Worm (Caenorhabditis elegans) whole organism, L4 larva: ENCODE measurements around the gene far-6.
A peak's percentile ranks its signal among the peaks of the same experiment; 100 is the strongest.

ENCODE experiments used
- F49E8.2 ChIP-seq: sonication (generic microtip); optimal IDR thresholded peaks from 2 replicates; lab custom pipeline; 2016; ENCODE audit warnings: missing compliant biosample characterization, mild to moderate bottlenecking, missing genetic modification characterization, borderline replicate concordance
- R02D3.7 ChIP-seq: fragments of 150-350 bp; sonication (generic microtip); optimal IDR thresholded peaks from 3 replicates; lab custom pipeline; 2014; ENCODE audit warnings: missing biosample characterization, missing genetic modification characterization
- T20F7.1 ChIP-seq: fragments of 200-800 bp; sonication (Bioruptor generic); optimal IDR thresholded peaks from 2 replicates; lab custom pipeline; 2018; ENCODE audit warnings: mild to moderate bottlenecking, missing genetic modification characterization, missing compliant biosample characterization
- Y105C5A.15 ChIP-seq: fragments of 200-800 bp; sonication (Bioruptor generic); IDR thresholded peaks from 2 replicates; pipeline ENCODE4 v1.3.6; 2022; ENCODE audit warnings: missing genetic modification characterization, missing compliant biosample characterization
- Y48G9A.11 ChIP-seq: fragments of 200-800 bp; sonication (Bioruptor generic); IDR thresholded peaks from 2 replicates; pipeline ENCODE4 v1.3.6; 2022; ENCODE audit warnings: missing genetic modification reagents, missing genetic modification characterization, missing compliant biosample characterization
- Y5F2A.4 ChIP-seq: fragments of 200-800 bp; sonication (Bioruptor generic); optimal IDR thresholded peaks from 2 replicates; lab custom pipeline; 2018; ENCODE audit warnings: mild to moderate bottlenecking, missing genetic modification characterization, missing compliant biosample characterization
- Y75B8A.6 ChIP-seq: fragments of 200-800 bp; sonication (Bioruptor generic); IDR thresholded peaks from 2 replicates; pipeline ENCODE4 v1.3.6; 2022; ENCODE audit warnings: missing genetic modification reagents, missing genetic modification characterization, missing compliant biosample characterization
- ZK546.5 ChIP-seq, 2 experiments: sonication (generic microtip); optimal IDR thresholded peaks; 2 replicates each; lab custom pipeline; 2017; ENCODE audit warnings: missing biosample characterization in 2 of 2, missing genetic modification characterization in 2 of 2
- aha-1 ChIP-seq: fragments of 150-350 bp; peaks from one replicate; lab custom pipeline; 2014; ENCODE audit warnings: missing biosample characterization, missing genetic modification characterization
- ceh-62 ChIP-seq: sonication (generic microtip); optimal IDR thresholded peaks from 2 replicates; lab custom pipeline; 2017; ENCODE audit warnings: missing biosample characterization, missing genetic modification characterization
- ces-1 ChIP-seq: fragments of 150-350 bp; sonication (generic microtip); optimal IDR thresholded peaks from 4 replicates; lab custom pipeline; 2014; ENCODE audit warnings: missing biosample characterization, missing genetic modification reagents, missing genetic modification characterization
- cey-2 ChIP-seq: sonication (generic microtip); optimal IDR thresholded peaks from 3 replicates; lab custom pipeline; 2017; ENCODE audit warnings: missing genetic modification characterization, mild to moderate bottlenecking, missing compliant biosample characterization, antibody characterized with exemption, borderline replicate concordance; ENCODE audit not compliant: insufficient read depth
- ctbp-1 ChIP-seq: fragments of 200-800 bp; sonication (Bioruptor generic); IDR thresholded peaks from 2 replicates; pipeline ENCODE4 v1.3.6; 2022; ENCODE audit warnings: missing genetic modification reagents, missing genetic modification characterization, missing compliant biosample characterization
- daf-16 ChIP-seq, 3 experiments: sonication (generic microtip); optimal IDR thresholded peaks; 2 replicates each; lab custom pipeline; 2016 to 2017; ENCODE audit warnings: missing genetic modification characterization in 3 of 3, missing genetic modification reagents in 3 of 3, mild to moderate bottlenecking in 2 of 3, missing compliant biosample characterization in 2 of 3, missing biosample characterization in 1 of 3, moderate library complexity in 1 of 3
- duxl-1 ChIP-seq: sonication (generic microtip); optimal IDR thresholded peaks from 2 replicates; lab custom pipeline; 2016; ENCODE audit warnings: mild to moderate bottlenecking, missing genetic modification characterization, moderate library complexity, missing compliant biosample characterization; ENCODE audit not compliant: poor library complexity
- hif-1 ChIP-seq, 2 experiments: sonication (generic microtip); optimal IDR thresholded peaks; 2 replicates each; lab custom pipeline; 2016 to 2017; ENCODE audit warnings: missing compliant biosample characterization in 2 of 2, missing genetic modification characterization in 2 of 2, missing genetic modification reagents in 2 of 2, missing genotype in 2 of 2, mild to moderate bottlenecking in 1 of 2
- hlh-11 ChIP-seq: fragments of 200-800 bp; sonication (Bioruptor generic); optimal IDR thresholded peaks from 2 replicates; lab custom pipeline; 2018; ENCODE audit warnings: mild to moderate bottlenecking, missing genetic modification characterization, missing compliant biosample characterization
- hmg-1.1 ChIP-seq: fragments of 200-800 bp; sonication (Bioruptor generic); IDR thresholded peaks from 2 replicates; pipeline ENCODE4 v1.3.6; 2022; ENCODE audit warnings: missing genetic modification reagents, missing genetic modification characterization, missing compliant biosample characterization
- jun-1 ChIP-seq: fragments of 150-350 bp; optimal IDR thresholded peaks from 2 replicates; lab custom pipeline; 2014; ENCODE audit warnings: missing biosample characterization, missing genetic modification reagents, missing genetic modification characterization
- lim-7 ChIP-seq: fragments of 200-800 bp; sonication (Bioruptor generic); IDR thresholded peaks from 2 replicates; pipeline ENCODE4 v1.3.6; 2022; ENCODE audit warnings: missing genetic modification characterization, missing compliant biosample characterization
- lin-13 ChIP-seq: fragments of 150-350 bp; optimal IDR thresholded peaks from 2 replicates; lab custom pipeline; 2014; ENCODE audit warnings: missing biosample characterization, missing genetic modification reagents, missing genetic modification characterization
- lin-29 ChIP-seq: fragments of 200-800 bp; sonication (Bioruptor generic); IDR thresholded peaks from 2 replicates; pipeline ENCODE4 v1.3.6; 2022; ENCODE audit warnings: missing genetic modification reagents, missing genetic modification characterization, missing compliant biosample characterization
- lin-38 ChIP-seq: fragments of 200-800 bp; sonication (Bioruptor generic); IDR thresholded peaks from 2 replicates; pipeline ENCODE4 v1.3.6; 2022; ENCODE audit warnings: missing genetic modification reagents, missing genetic modification characterization, missing compliant biosample characterization
- madf-5 ChIP-seq, 2 experiments: fragments of 200-800 bp; sonication (Bioruptor generic); IDR thresholded peaks; 2 replicates each; pipeline ENCODE4 v1.3.6; 2022; ENCODE audit warnings: missing compliant biosample characterization in 2 of 2, missing genetic modification characterization in 2 of 2
- mdt-29 ChIP-seq: fragments of 200-800 bp; sonication (Bioruptor generic); IDR thresholded peaks from 2 replicates; pipeline ENCODE4 v1.3.6; 2022; ENCODE audit warnings: missing genetic modification reagents, missing genetic modification characterization, missing compliant biosample characterization
- mep-1 ChIP-seq: fragments of 150-350 bp; sonication (generic microtip); optimal IDR thresholded peaks from 3 replicates; lab custom pipeline; 2014; ENCODE audit warnings: missing biosample characterization, missing genetic modification characterization
- nhr-102 ChIP-seq: sonication (generic microtip); optimal IDR thresholded peaks from 2 replicates; lab custom pipeline; 2016; ENCODE audit warnings: mild to moderate bottlenecking, missing genetic modification characterization, moderate library complexity, missing compliant biosample characterization
- nhr-11 ChIP-seq: fragments of 150-350 bp; optimal IDR thresholded peaks from 2 replicates; lab custom pipeline; 2014; ENCODE audit warnings: missing biosample characterization, missing genetic modification characterization
- nhr-111 ChIP-seq: fragments of 200-800 bp; sonication (Bioruptor generic); optimal IDR thresholded peaks from 2 replicates; lab custom pipeline; 2018; ENCODE audit warnings: mild to moderate bottlenecking, missing genetic modification characterization, missing compliant biosample characterization
- nhr-28 ChIP-seq: fragments of 150-350 bp; optimal IDR thresholded peaks from 2 replicates; lab custom pipeline; 2014; ENCODE audit warnings: missing biosample characterization, missing genetic modification characterization
- nhr-41 ChIP-seq: fragments of 200-800 bp; sonication (Bioruptor generic); IDR thresholded peaks from 2 replicates; pipeline ENCODE4 v1.3.6; 2022; ENCODE audit warnings: missing genetic modification reagents, missing genetic modification characterization, missing compliant biosample characterization
- nhr-48 ChIP-seq: sonication (generic microtip); optimal IDR thresholded peaks from 2 replicates; lab custom pipeline; 2016; ENCODE audit warnings: mild to moderate bottlenecking, missing genetic modification characterization, missing compliant biosample characterization
- pha-4 ChIP-seq, 2 experiments: fragments of 150-350 bp in 1 of 2; fragments of 200-800 bp in 1 of 2; sonication (Bioruptor generic) in 1 of 2; IDR thresholded peaks in 1 of 2; optimal IDR thresholded peaks in 1 of 2; 2 replicates each; pipeline versions ENCODE4 v1.3.6 to Lab custom; 2014 to 2022; ENCODE audit warnings: missing genetic modification characterization in 2 of 2, missing genetic modification reagents in 2 of 2, missing biosample characterization in 1 of 2, missing compliant biosample characterization in 1 of 2
- pqm-1 ChIP-seq: sonication (generic microtip); optimal IDR thresholded peaks from 2 replicates; lab custom pipeline; 2017; ENCODE audit warnings: missing biosample characterization, missing genetic modification characterization
- saeg-2 ChIP-seq: fragments of 200-800 bp; sonication (Bioruptor generic); IDR thresholded peaks from 2 replicates; pipeline ENCODE4 v1.3.6; 2022; ENCODE audit warnings: missing genetic modification reagents, missing genetic modification characterization, missing compliant biosample characterization
- sdz-12 ChIP-seq: fragments of 200-800 bp; sonication (Bioruptor generic); optimal IDR thresholded peaks from 2 replicates; lab custom pipeline; 2018; ENCODE audit warnings: mild to moderate bottlenecking, missing genetic modification characterization, missing compliant biosample characterization
- skn-1 ChIP-seq: fragments of 150-350 bp; optimal IDR thresholded peaks from 2 replicates; lab custom pipeline; 2014; ENCODE audit warnings: missing biosample characterization, missing genetic modification characterization
- snpc-1.2 ChIP-seq: fragments of 200-800 bp; sonication (Bioruptor generic); IDR thresholded peaks from 2 replicates; pipeline ENCODE4 v1.3.6; 2022; ENCODE audit warnings: missing genetic modification reagents, missing genetic modification characterization, missing compliant biosample characterization
- unc-130 ChIP-seq: sonication (generic microtip); optimal IDR thresholded peaks from 2 replicates; lab custom pipeline; 2016; ENCODE audit warnings: missing genetic modification reagents, missing genetic modification characterization, missing compliant biosample characterization
- unc-39 ChIP-seq: sonication (generic microtip); optimal IDR thresholded peaks from 2 replicates; lab custom pipeline; 2017; ENCODE audit warnings: missing biosample characterization, missing genetic modification characterization
- zfp-2 ChIP-seq: sonication (generic microtip); optimal IDR thresholded peaks from 2 replicates; lab custom pipeline; 2016; ENCODE audit warnings: mild to moderate bottlenecking, missing genetic modification characterization, missing compliant biosample characterization
- zfp-3 ChIP-seq: fragments of 200-800 bp; sonication (Bioruptor generic); conservative IDR thresholded peaks from 2 replicates; pipeline ENCODE4 v1.3.6; 2022; ENCODE audit warnings: missing genetic modification reagents, missing genetic modification characterization, missing compliant biosample characterization

The far-6 gene

ce11 chrIV:13303442-13303841 is 24.7 kb upstream of the far-6 start, which contains the start of gene Y67H2A.7:
Gene Y67H2A.7 (plus strand): TSS chrIV:13303742.
- TF ChIP-seq cey-2 (tag; lab: Kevin White, UChicago) (no peak), R02D3.7 (tag; lab: Kevin White, UChicago) (no peak), sdz-12 (GFP tag; lab: Kevin White, UChicago) (no peak), Y105C5A.15 (no peak), saeg-2 (GFP tag; lab: Robert Waterston, UW) (no peak), nhr-41 (GFP tag; lab: Robert Waterston, UW) (no peak), aha-1 (tag; lab: Kevin White, UChicago) (no peak), zfp-3 (GFP tag; lab: Robert Waterston, UW) (no peak), madf-5 (GFP tag; IDR thresholded peaks at IDR 0.05; lab: Robert Waterston, UW) (no peak), snpc-1.2 (GFP tag; lab: Robert Waterston, UW) (no peak), lin-13 (GFP tag; lab: Kevin White, UChicago) (no peak), T20F7.1 (GFP tag; lab: Kevin White, UChicago) (no peak), duxl-1 (tag; lab: Kevin White, UChicago) (no peak), hif-1 (tag; optimal IDR thresholded peaks at IDR 0.05; lab: Kevin White, UChicago) (no peak)

ce11 chrIV:13304786-13305185 is 23.4 kb upstream of the far-6 start:
- TF ChIP-seq daf-16 (GFP tag; optimal IDR thresholded peaks at IDR 0.05; lab: Kevin White, UChicago) (no peak), daf-16 (tag; optimal IDR thresholded peaks at IDR 0.05; lab: Kevin White, UChicago) (no peak), ZK546.5 (tag; optimal IDR thresholded peaks at IDR 0.05; lab: Kevin White, UChicago) (no peak), nhr-11 (tag; lab: Kevin White, UChicago) (no peak), lim-7 (GFP tag; lab: Robert Waterston, UW) (no peak), skn-1 (tag; lab: Kevin White, UChicago) (no peak), madf-5 (GFP tag; IDR thresholded peaks at IDR 0.05; lab: Robert Waterston, UW) (no peak), Y5F2A.4 (GFP tag; lab: Kevin White, UChicago) (no peak), lin-29 (GFP tag; lab: Robert Waterston, UW) (no peak)

- TF ChIP-seq jun-1 (tag; lab: Kevin White, UChicago) (no peak), Y48G9A.11 (GFP tag; lab: Robert Waterston, UW) (no peak), nhr-41 (GFP tag; lab: Robert Waterston, UW) (no peak), ceh-62 (no peak), nhr-111 (GFP tag; lab: Kevin White, UChicago) (no peak), unc-39 (tag; lab: Kevin White, UChicago) (no peak), sdz-12 (GFP tag; lab: Kevin White, UChicago) (no peak), pha-4 (GFP tag; IDR thresholded peaks at IDR 0.05; lab: Robert Waterston, UW) (no peak), pha-4 (tag; optimal IDR thresholded peaks at IDR 0.05; lab: Kevin White, UChicago) (no peak), mep-1 (tag; lab: Kevin White, UChicago) (no peak), nhr-48 (tag; lab: Kevin White, UChicago) (no peak), zfp-2 (no peak)
Observed at ce11 chrIV:13309636-13310035, 18.5 kb upstream of the far-6 start.

ce11 chrIV:13311331-13312034 is 16.7 kb upstream of the far-6 start:
- TF ChIP-seq nhr-28 (tag; lab: Kevin White, UChicago) (peak; percentile 15), ces-1 (no peak), hmg-1.1 (GFP tag; lab: Robert Waterston, UW) (0 out of 2 replicates have a peak, but pooled peaks have one; percentile 35), hlh-11 (tag; lab: Kevin White, UChicago) (peak; percentile 34), mdt-29 (GFP tag; lab: Robert Waterston, UW) (no peak), Y75B8A.6 (GFP tag; lab: Robert Waterston, UW) (no peak), snpc-1.2 (GFP tag; lab: Robert Waterston, UW) (peak; percentile 74; the same call in 1 of the 2 replicates), ctbp-1 (GFP tag; lab: Robert Waterston, UW) (no peak), nhr-102 (no peak), aha-1 (tag; lab: Kevin White, UChicago) (peak; percentile 96), unc-130 (GFP tag; lab: Kevin White, UChicago) (no peak), F49E8.2 (peak; percentile 57), pqm-1 (no peak), lin-38 (peak; percentile 31)
